Fruit fly (Drosophila melanogaster) whole organism, pupa: ENCODE measurements around the gene raskol.

Experiments used
- CG10348 ChIP-seq: fragments of 200-800 bp; sonication (Bioruptor generic); IDR thresholded peaks from 2 replicates; pipeline ENCODE4 v1.3.6; 2022; ENCODE audit warnings: missing biosample characterization, missing genetic modification characterization
- CG12605 ChIP-seq: fragments of 200-800 bp; sonication (Bioruptor generic); IDR thresholded peaks from 2 replicates; pipeline ENCODE4 v1.3.6; 2022; ENCODE audit warnings: missing biosample characterization, missing genetic modification characterization
- CG13204 ChIP-seq: fragments of 200-800 bp; sonication (Bioruptor generic); optimal IDR thresholded peaks from 2 replicates; lab custom pipeline; 2018; ENCODE audit warnings: missing biosample characterization, mild to moderate bottlenecking, missing genetic modification characterization, moderate library complexity
- CG14655 ChIP-seq: fragments of 200-800 bp; sonication (Bioruptor generic); optimal IDR thresholded peaks from 3 replicates; lab custom pipeline; 2017; ENCODE audit warnings: mild to moderate bottlenecking, missing biosample characterization, missing genetic modification reagents, missing genetic modification characterization
- CG15710 ChIP-seq: fragments of 200-800 bp; sonication (Bioruptor generic); optimal IDR thresholded peaks from 2 replicates; lab custom pipeline; 2018; ENCODE audit warnings: missing biosample characterization, mild to moderate bottlenecking, missing genetic modification characterization, moderate library complexity
- CG17806 ChIP-seq: fragments of 200-800 bp; sonication (Bioruptor generic); optimal IDR thresholded peaks from 2 replicates; lab custom pipeline; 2018; ENCODE audit warnings: missing biosample characterization, mild to moderate bottlenecking, missing genetic modification characterization, moderate library complexity
- CG32121 ChIP-seq: fragments of 200-800 bp; sonication (Bioruptor generic); IDR thresholded peaks from 2 replicates; pipeline ENCODE4 v1.3.6; 2022; ENCODE audit warnings: missing biosample characterization, missing genetic modification characterization
- CG34367 ChIP-seq: fragments of 200-800 bp; sonication (Bioruptor generic); optimal IDR thresholded peaks from 2 replicates; lab custom pipeline; 2018; ENCODE audit warnings: missing biosample characterization, mild to moderate bottlenecking, missing genetic modification characterization
- CG4496 ChIP-seq: fragments of 200-800 bp; sonication (Bioruptor generic); IDR thresholded peaks from 3 replicates; pipeline ENCODE4 v1.3.6; 2022; ENCODE audit warnings: missing biosample characterization, missing genetic modification characterization
- CG8159 ChIP-seq: fragments of 200-800 bp; sonication (Bioruptor generic); optimal IDR thresholded peaks from 3 replicates; lab custom pipeline; 2018; ENCODE audit warnings: missing biosample characterization, mild to moderate bottlenecking, missing genetic modification characterization, moderate library complexity
- CG8301 ChIP-seq: fragments of 200-800 bp; sonication (Bioruptor generic); optimal IDR thresholded peaks from 2 replicates; lab custom pipeline; 2018; ENCODE audit warnings: missing biosample characterization, mild to moderate bottlenecking, missing genetic modification characterization
- CG9948 ChIP-seq: fragments of 200-800 bp; sonication (Bioruptor generic); optimal IDR thresholded peaks from 2 replicates; lab custom pipeline; 2018; ENCODE audit warnings: missing biosample characterization, mild to moderate bottlenecking, missing genetic modification characterization, moderate library complexity
- D1 ChIP-seq: fragments of 200-800 bp; sonication (Bioruptor generic); optimal IDR thresholded peaks from 2 replicates; lab custom pipeline; 2018; ENCODE audit warnings: missing biosample characterization, mild to moderate bottlenecking, missing genetic modification characterization, moderate library complexity
- EcR ChIP-seq: fragments of 200-800 bp; sonication (Bioruptor generic); optimal IDR thresholded peaks from 3 replicates; lab custom pipeline; 2019; ENCODE audit warnings: missing biosample characterization, missing genetic modification characterization, mild to moderate bottlenecking, moderate library complexity, missing genetic modification reagents
- Ets98B ChIP-seq: fragments of 200-800 bp; sonication (Bioruptor generic); IDR thresholded peaks from 2 replicates; pipeline ENCODE4 v1.3.6; 2022; ENCODE audit warnings: missing biosample characterization, missing genetic modification characterization
- Pif1A ChIP-seq: fragments of 200-800 bp; sonication (Bioruptor generic); optimal IDR thresholded peaks from 3 replicates; lab custom pipeline; 2016; ENCODE audit warnings: missing biosample characterization, missing genetic modification characterization
- Pif1B ChIP-seq: fragments of 200-800 bp; sonication (Bioruptor generic); optimal IDR thresholded peaks from 3 replicates; lab custom pipeline; 2016; ENCODE audit warnings: missing biosample characterization, missing genetic modification characterization
- Snoo ChIP-seq: fragments of 200-800 bp; sonication (Bioruptor generic); optimal IDR thresholded peaks from 3 replicates; lab custom pipeline; 2017; ENCODE audit warnings: missing biosample characterization, mild to moderate bottlenecking, missing genetic modification characterization, inconsistent platforms
- fd96Ca ChIP-seq: fragments of 200-800 bp; sonication (Bioruptor generic); IDR thresholded peaks from 3 replicates; pipeline ENCODE4 v1.3.6; 2022; ENCODE audit warnings: missing biosample characterization, missing genetic modification characterization
- gl ChIP-seq: fragments of 200-800 bp; sonication (Bioruptor generic); optimal IDR thresholded peaks from 2 replicates; lab custom pipeline; 2018; ENCODE audit warnings: missing biosample characterization, mild to moderate bottlenecking, missing genetic modification characterization
- rn ChIP-seq: fragments of 200-800 bp; sonication (Bioruptor generic); IDR thresholded peaks from 2 replicates; pipeline ENCODE4 v1.3.6; 2022; ENCODE audit warnings: missing biosample characterization, missing genetic modification characterization

raskol gene

DNA sequence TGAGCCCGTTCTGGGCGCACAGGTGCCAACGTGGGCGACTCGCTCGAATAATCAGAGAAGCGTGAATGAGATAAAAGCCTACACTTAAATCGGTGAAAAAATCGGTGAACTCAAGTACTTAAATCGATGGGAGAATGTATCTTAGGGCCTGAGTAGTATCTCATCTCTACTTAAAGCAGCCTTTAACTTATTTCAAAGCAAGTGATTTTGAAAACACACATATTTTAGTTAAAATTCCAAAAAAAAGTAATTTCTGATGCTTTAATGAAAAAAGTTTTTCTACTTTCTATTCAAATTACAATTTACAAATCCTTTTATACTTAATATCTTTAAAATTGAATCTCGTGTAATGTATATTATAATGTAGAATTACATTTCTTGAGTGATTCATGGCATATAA lies 22.7 kb downstream of the raskol start:
- TF ChIP-seq CG9948 (peak; percentile 12), CG14655 (GFP tag; lab: Kevin White, UChicago) (peak; percentile 60), CG13204 (GFP tag; lab: Kevin White, UChicago) (no peak), D1 (no peak), CG4496 (0 out of 3 replicates have a peak, but pooled peaks have one; percentile 20), CG8159 (peak; percentile 33), CG17806 (peak; percentile 26), CG8301 (tag; lab: Kevin White, UChicago) (peak; percentile 42), Snoo (tag; lab: Kevin White, UChicago) (no peak)

DNA sequence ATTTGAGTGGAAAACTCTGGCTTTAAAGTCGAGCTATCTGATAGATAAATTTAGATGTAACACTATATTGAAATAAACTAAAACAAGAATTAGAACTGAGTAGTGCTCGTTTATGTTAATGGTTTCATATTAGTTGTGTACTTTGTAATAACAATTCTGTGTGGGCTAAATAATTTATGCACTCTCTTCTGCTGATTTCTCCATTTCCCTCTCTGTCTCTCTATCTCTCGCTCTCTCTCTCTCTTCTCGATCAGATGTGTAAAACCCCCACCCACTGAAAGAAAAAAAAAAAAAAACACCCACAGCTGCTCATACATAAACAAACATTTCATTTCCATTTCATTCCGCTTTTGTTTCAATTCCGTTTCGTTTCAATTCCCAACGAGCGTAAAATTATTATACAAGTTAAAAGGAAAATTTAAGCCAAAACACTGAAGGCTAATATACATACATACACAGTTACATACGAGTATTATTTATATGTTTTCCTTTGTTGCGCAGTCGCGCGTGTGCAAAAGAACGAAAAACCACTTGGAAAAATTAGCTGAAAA lies 23.8 kb downstream of the raskol start:
- TF ChIP-seq fd96Ca (no peak), CG10348 (GFP tag; lab: Robert Waterston, UW) (no peak), CG8301 (tag; lab: Kevin White, UChicago) (no peak), CG12605 (GFP tag; lab: Robert Waterston, UW) (no peak), CG34367 (tag; lab: Kevin White, UChicago) (no peak), rn (GFP tag; lab: Robert Waterston, UW) (no peak)

DNA sequence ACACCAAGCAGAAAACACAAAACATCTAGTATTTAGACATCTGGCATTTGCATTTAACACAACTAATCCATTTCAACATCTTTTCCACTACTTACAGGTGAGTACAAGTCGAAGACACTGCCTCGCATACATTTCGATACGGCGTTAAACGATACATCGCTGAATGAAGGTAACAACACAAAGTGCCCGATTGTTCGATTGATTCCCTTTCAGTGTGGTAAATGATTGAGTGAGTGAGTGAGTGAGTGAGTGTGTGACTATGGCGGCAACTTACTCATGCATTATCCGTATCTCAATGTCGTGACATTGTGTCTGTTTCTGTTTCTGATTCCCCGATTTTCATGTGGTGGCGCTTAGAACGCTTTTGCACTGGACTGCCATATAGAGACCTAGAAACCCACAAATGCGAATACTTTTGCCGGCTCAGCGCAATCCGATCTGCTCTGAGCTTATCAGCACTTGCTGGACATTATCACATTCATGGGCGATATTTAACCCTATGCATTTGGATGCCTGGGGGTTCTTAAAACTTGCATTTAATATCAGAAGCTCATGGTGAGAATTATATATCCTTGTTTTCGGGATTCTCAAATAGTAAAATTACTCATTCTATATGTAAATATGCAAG lies 26.3 kb downstream of the raskol start:
- no peak for TF ChIP-seq fd96Ca
- TF ChIP-seq CG17806 = no peak
- TF ChIP-seq EcR = no peak
- no peak for TF ChIP-seq CG8159
- no peak for TF ChIP-seq CG4496
- no peak for TF ChIP-seq Pif1A (GFP tag; lab: Kevin White, UChicago)
- TF ChIP-seq rn (GFP tag; lab: Robert Waterston, UW) = no peak
- no peak for TF ChIP-seq CG14655 (GFP tag; lab: Kevin White, UChicago)
- TF ChIP-seq CG15710 (tag; lab: Kevin White, UChicago) = no peak

DNA sequence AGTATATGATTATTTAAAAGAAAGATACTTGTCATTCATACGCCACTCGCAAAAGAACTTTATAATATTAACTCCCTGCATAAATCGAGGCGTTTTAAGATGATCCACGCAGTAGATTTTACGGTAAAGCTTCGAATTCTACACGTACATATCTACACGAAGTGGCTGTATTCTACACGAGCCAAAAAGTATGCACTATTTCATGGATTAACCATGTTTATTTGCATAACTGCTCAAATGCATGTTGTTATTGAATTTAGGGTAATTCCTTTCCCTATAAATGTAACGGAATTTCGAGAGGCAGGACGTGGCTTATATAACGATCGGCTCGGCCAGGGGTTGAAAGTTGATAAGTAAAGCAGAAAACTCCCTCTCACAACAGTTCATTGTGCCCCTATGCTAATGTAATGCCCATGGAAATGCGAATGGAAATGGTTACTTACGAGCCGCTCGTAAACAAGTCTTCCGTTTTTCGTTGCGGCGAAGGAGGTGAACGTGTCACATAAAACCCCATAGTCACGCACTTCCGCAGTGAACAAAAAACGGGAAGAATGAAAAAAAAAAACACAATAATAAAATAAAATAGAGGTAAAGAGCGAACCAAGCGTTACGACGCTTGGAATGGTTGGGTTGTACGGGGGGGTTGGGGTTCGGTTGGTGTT lies 27.2 kb downstream of the raskol start:
- TF ChIP-seq CG4496 = no peak
- TF ChIP-seq CG17806 = no peak
- TF ChIP-seq CG15710 (tag; lab: Kevin White, UChicago) = no peak
- no peak for TF ChIP-seq CG34367 (tag; lab: Kevin White, UChicago)
- peak; percentile 5 for TF ChIP-seq EcR

DNA sequence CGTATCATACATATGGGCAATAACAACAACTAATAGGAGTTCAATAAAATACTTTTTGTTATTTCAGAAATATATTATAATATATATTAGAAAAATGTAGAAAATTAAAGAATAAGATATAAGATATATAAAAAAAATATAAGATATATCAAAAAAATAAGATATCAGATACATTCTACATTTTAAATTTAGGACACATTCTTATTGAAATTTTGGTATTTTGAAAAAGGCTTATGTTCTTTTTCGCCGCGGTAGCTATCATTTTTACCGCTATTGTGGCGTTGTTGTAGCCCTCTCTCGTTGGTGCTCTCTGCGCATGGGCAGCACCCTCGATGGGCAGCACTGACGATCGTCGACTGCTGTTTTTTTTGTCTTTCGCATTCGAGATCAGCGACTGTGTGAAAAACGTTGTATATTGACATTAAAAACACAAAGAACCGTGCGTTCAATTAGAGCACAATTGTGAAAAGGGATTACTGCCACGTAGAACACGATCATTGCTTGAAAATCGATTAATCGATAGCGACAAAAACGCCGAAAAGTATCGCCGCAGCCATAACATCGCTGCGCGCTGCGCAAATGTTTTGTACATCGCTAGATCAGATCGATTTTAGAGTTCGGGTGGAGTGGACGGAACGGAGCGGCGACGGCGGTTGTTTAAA lies 28.0 kb downstream of the raskol start:
- TF ChIP-seq CG14655 (GFP tag; lab: Kevin White, UChicago) (peak; percentile 61), CG8301 (tag; lab: Kevin White, UChicago) (peak; percentile 28), CG17806 (peak; percentile 45), rn (GFP tag; lab: Robert Waterston, UW) (no peak), CG12605 (GFP tag; lab: Robert Waterston, UW) (peak; percentile 60), Pif1B (GFP tag; lab: Kevin White, UChicago) (no peak), CG15710 (tag; lab: Kevin White, UChicago) (peak; percentile 49), Pif1A (GFP tag; lab: Kevin White, UChicago) (no peak), CG32121 (GFP tag; lab: Robert Waterston, UW) (no peak), Snoo (tag; lab: Kevin White, UChicago) (no peak), EcR (no peak), CG8159 (peak; percentile 7), CG13204 (GFP tag; lab: Kevin White, UChicago) (no peak), CG34367 (tag; lab: Kevin White, UChicago) (peak; percentile 25), CG4496 (0 out of 3 replicates have a peak, but pooled peaks have one; percentile 53), gl (no peak), Ets98B (GFP tag; lab: Robert Waterston, UW) (peak; percentile 32; the same call in 1 of the 2 replicates), CG9948 (peak; percentile 45), CG10348 (GFP tag; lab: Robert Waterston, UW) (no peak), D1 (no peak), fd96Ca (0 out of 3 replicates have a peak, but pooled peaks have one; percentile 31)

DNA sequence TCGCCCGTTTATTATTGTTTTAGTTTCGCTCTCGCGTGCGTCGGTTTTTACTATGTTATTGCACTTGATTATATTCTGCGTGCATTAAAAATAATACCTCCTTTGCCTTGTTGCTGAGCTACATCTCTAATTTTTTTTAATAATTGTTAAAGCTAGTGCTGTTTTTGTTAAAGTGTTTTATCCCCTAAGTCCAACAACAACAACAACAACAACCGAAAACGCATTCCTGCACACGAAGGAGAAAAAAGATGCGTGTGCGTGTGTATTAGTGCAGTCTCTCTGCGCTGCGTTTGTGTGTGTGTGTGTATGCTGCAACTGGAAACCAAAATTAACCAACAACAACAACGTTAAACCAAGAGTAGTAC lies 28.5 kb downstream of the raskol start:
- peak; percentile 1 for TF ChIP-seq Pif1A (GFP tag; lab: Kevin White, UChicago)
- no peak for TF ChIP-seq CG9948
- no peak for TF ChIP-seq CG32121 (GFP tag; lab: Robert Waterston, UW)
- TF ChIP-seq CG4496 = peak; percentile 17; the same call in 1 of the 3 replicates
